Worm (Caenorhabditis elegans): ENCODE data around the gene C17G10.7.

DNA sequence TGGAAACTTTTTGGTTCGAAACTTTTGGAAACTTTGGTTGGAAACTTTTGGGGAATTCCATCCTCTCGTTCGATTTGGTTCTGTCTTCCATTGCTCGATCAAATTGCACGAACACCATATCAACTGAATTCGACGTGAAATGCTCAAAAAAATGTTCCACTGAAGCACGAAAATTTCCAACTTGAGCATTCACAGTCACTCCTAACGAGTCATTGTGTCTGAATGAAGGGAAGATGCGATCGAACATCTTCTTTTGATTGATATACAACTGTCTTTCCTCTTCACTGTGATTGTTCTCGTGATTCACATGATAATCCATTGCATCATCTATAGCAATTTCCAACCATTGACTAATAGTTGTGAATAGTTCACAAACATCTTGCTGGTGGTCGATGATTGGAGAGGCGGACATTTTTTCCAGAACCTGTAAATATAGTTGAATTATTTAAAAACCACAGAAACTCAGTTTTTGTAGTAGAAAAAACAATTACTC, 20.7 kb upstream of the C17G10.7 start, which contains the start of gene F59E12.15:
- TF ChIP-seq skn-1 (tag; optimal IDR thresholded peaks at IDR 0.05) (no peak), mdl-1 (tag; optimal IDR thresholded peaks at IDR 0.05) (no peak), R02D3.7 (tag; optimal IDR thresholded peaks at IDR 0.05) (no peak), lin-13 (GFP tag; optimal IDR thresholded peaks at IDR 0.05) (no peak), F13H6.1 (tag; optimal IDR thresholded peaks at IDR 0.05) (no peak), C34F6.9 (tag; optimal IDR thresholded peaks at IDR 0.05) (no peak), nhr-11 (tag; optimal IDR thresholded peaks at IDR 0.05) (no peak), nhr-10 (tag; optimal IDR thresholded peaks at IDR 0.05) (no peak), ama-1 (optimal IDR thresholded peaks at IDR 0.05) (no peak), aly-2 (tag; optimal IDR thresholded peaks at IDR 0.05) (no peak)

Measured in whole organism, L2 larva.